Fruit fly (Drosophila melanogaster) Kc167 (cell line): ENCODE data around the gene Hsc20.

Experiments used
- Myc ChIP-seq: fragments of >200 bp; optimal IDR thresholded peaks from 2 replicates; lab custom pipeline; 2017; ENCODE audit warnings: missing external identifiers
- Sin3A ChIP-seq: fragments of >200 bp; optimal IDR thresholded peaks from 2 replicates; lab custom pipeline; 2018; ENCODE audit warnings: missing external identifiers
- h ChIP-seq: fragments of >200 bp; optimal IDR thresholded peaks from 3 replicates; lab custom pipeline; 2018; ENCODE audit warnings: missing external identifiers
- insv ChIP-seq: fragments of >200 bp; optimal IDR thresholded peaks from 3 replicates; lab custom pipeline; 2018; ENCODE audit warnings: missing external identifiers
- psq ChIP-seq: fragments of >200 bp; optimal IDR thresholded peaks from 2 replicates; lab custom pipeline; 2017; ENCODE audit warnings: missing external identifiers
- ttk ChIP-seq: sonication (Bioruptor generic); optimal IDR thresholded peaks from 2 replicates; lab custom pipeline; 2017; ENCODE audit warnings: missing external identifiers

dm6 chr3L:16231857-16232256 is 1.1 kb upstream of the Hsc20 start, which contains the start of the genes PDCD-5 and MED10:
- TF ChIP-seq Myc (no peak), h (no peak), ttk (lab: Kevin White, UChicago) (no peak), insv (lab: Kevin White, UChicago) (no peak), psq (no peak), Sin3A (lab: Kevin White, UChicago) (no peak)
